Worm (Caenorhabditis elegans) whole organism, L3 larva: ENCODE results near the gene zipt-2.1.

Source experiments
- R02D3.7 ChIP-seq: fragments of 150-350 bp; optimal IDR thresholded peaks from 2 replicates; lab custom pipeline; 2014; ENCODE audit warnings: missing biosample characterization, missing genetic modification characterization
- aly-2 ChIP-seq: fragments of 150-350 bp; optimal IDR thresholded peaks from 2 replicates; lab custom pipeline; 2014; ENCODE audit warnings: missing biosample characterization, missing genetic modification characterization
- ama-1 ChIP-seq: fragments of 150-350 bp; optimal IDR thresholded peaks from 2 replicates; lab custom pipeline; 2018
- ceh-16 ChIP-seq: sonication (generic microtip); optimal IDR thresholded peaks from 2 replicates; lab custom pipeline; 2017; ENCODE audit warnings: missing biosample characterization, missing genetic modification characterization
- ceh-28 ChIP-seq: fragments of 150-350 bp; optimal IDR thresholded peaks from 2 replicates; lab custom pipeline; 2014; ENCODE audit warnings: missing biosample characterization, missing genetic modification reagents, missing genetic modification characterization
- ceh-82 ChIP-seq: fragments of 150-350 bp; optimal IDR thresholded peaks from 2 replicates; lab custom pipeline; 2014; ENCODE audit warnings: missing biosample characterization, missing genetic modification characterization
- ceh-9 ChIP-seq: sonication (generic microtip); optimal IDR thresholded peaks from 2 replicates; lab custom pipeline; 2018; ENCODE audit warnings: missing biosample characterization, missing genetic modification characterization
- daf-12 ChIP-seq: fragments of 150-350 bp; optimal IDR thresholded peaks from 2 replicates; lab custom pipeline; 2014; ENCODE audit warnings: missing biosample characterization, missing genetic modification reagents, missing genetic modification characterization
- egl-27 ChIP-seq: sonication (generic microtip); optimal IDR thresholded peaks from 4 replicates; lab custom pipeline; 2017; ENCODE audit warnings: missing biosample characterization, missing genetic modification reagents, missing genetic modification characterization
- egl-5 ChIP-seq: fragments of 150-350 bp; optimal IDR thresholded peaks from 2 replicates; lab custom pipeline; 2017; ENCODE audit warnings: missing biosample characterization, missing genetic modification reagents, missing genetic modification characterization, inconsistent platforms
- elt-1 ChIP-seq: fragments of 150-350 bp; optimal IDR thresholded peaks from 2 replicates; lab custom pipeline; 2014; ENCODE audit warnings: missing biosample characterization, missing genetic modification characterization
- elt-3 ChIP-seq, 3 experiments: fragments of 150-350 bp in 1 of 3; sonication (generic microtip) in 2 of 3; optimal IDR thresholded peaks; 2 replicates in 2 of 3; 4 replicates in 1 of 3; lab custom pipeline; 2014 to 2017; ENCODE audit warnings: missing biosample characterization in 3 of 3, missing genetic modification characterization in 3 of 3
- fkh-2 ChIP-seq: fragments of 150-350 bp; optimal IDR thresholded peaks from 2 replicates; lab custom pipeline; 2014; ENCODE audit warnings: missing biosample characterization, missing genetic modification reagents, missing genetic modification characterization
- hmg-11 ChIP-seq: sonication (generic microtip); optimal IDR thresholded peaks from 2 replicates; lab custom pipeline; 2016; ENCODE audit warnings: missing genetic modification characterization, missing compliant biosample characterization
- jun-1 ChIP-seq: fragments of 150-350 bp; optimal IDR thresholded peaks from 2 replicates; lab custom pipeline; 2014; ENCODE audit warnings: missing biosample characterization, missing genetic modification reagents, missing genetic modification characterization
- lin-39 ChIP-seq: fragments of 150-350 bp; optimal IDR thresholded peaks from 2 replicates; lab custom pipeline; 2018; ENCODE audit warnings: missing biosample characterization, missing genetic modification reagents, missing genetic modification characterization
- lsy-12 ChIP-seq: sonication (generic microtip); optimal IDR thresholded peaks from 2 replicates; lab custom pipeline; 2016; ENCODE audit warnings: mild to moderate bottlenecking, missing genetic modification characterization, missing compliant biosample characterization
- mdl-1 ChIP-seq: fragments of 150-350 bp; optimal IDR thresholded peaks from 2 replicates; lab custom pipeline; 2014; ENCODE audit warnings: missing biosample characterization, missing genetic modification characterization
- mml-1 ChIP-seq: fragments of 150-350 bp; sonication (generic microtip); optimal IDR thresholded peaks from 3 replicates; lab custom pipeline; 2014; ENCODE audit warnings: missing biosample characterization, missing genetic modification characterization
- nfya-1 ChIP-seq: sonication (generic microtip); optimal IDR thresholded peaks from 2 replicates; lab custom pipeline; 2017; ENCODE audit warnings: missing genetic modification characterization, mild to moderate bottlenecking, missing compliant biosample characterization, antibody characterized with exemption, moderate library complexity; ENCODE audit not compliant: insufficient read depth
- nhr-12 ChIP-seq: fragments of 150-350 bp; optimal IDR thresholded peaks from 2 replicates; lab custom pipeline; 2014; ENCODE audit warnings: missing biosample characterization, missing genetic modification characterization
- nhr-23 ChIP-seq: fragments of 150-350 bp; optimal IDR thresholded peaks from 2 replicates; lab custom pipeline; 2014; ENCODE audit warnings: missing biosample characterization, missing genetic modification reagents, missing genetic modification characterization
- nhr-237 ChIP-seq: fragments of 150-350 bp; optimal IDR thresholded peaks from 2 replicates; lab custom pipeline; 2014; ENCODE audit warnings: missing biosample characterization, missing genetic modification characterization
- nhr-25 ChIP-seq: sonication (generic microtip); optimal IDR thresholded peaks from 2 replicates; lab custom pipeline; 2017; ENCODE audit warnings: missing biosample characterization, missing genetic modification characterization
- nhr-43 ChIP-seq: sonication (generic microtip); optimal IDR thresholded peaks from 2 replicates; lab custom pipeline; 2016; ENCODE audit warnings: mild to moderate bottlenecking, missing genetic modification characterization, missing compliant biosample characterization; ENCODE audit not compliant: poor library complexity, severe bottlenecking
- nhr-76 ChIP-seq: fragments of 150-350 bp; sonication (generic microtip); optimal IDR thresholded peaks from 5 replicates; lab custom pipeline; 2014; ENCODE audit warnings: missing biosample characterization, missing genetic modification characterization
- nhr-77 ChIP-seq: fragments of 150-350 bp; optimal IDR thresholded peaks from 2 replicates; lab custom pipeline; 2014; ENCODE audit warnings: missing biosample characterization, missing genetic modification characterization
- pha-4 ChIP-seq: fragments of 150-350 bp; optimal IDR thresholded peaks from 2 replicates; lab custom pipeline; 2014; ENCODE audit warnings: missing biosample characterization, missing genetic modification reagents, missing genetic modification characterization
- pqm-1 ChIP-seq: fragments of 150-350 bp; optimal IDR thresholded peaks from 2 replicates; lab custom pipeline; 2017; ENCODE audit warnings: missing biosample characterization, missing genetic modification characterization, inconsistent platforms
- sea-2 ChIP-seq: fragments of 150-350 bp; sonication (generic microtip); optimal IDR thresholded peaks from 4 replicates; lab custom pipeline; 2014; ENCODE audit warnings: missing biosample characterization, missing genetic modification reagents, missing genetic modification characterization
- skn-1 ChIP-seq: fragments of 150-350 bp; optimal IDR thresholded peaks from 2 replicates; lab custom pipeline; 2014; ENCODE audit warnings: missing biosample characterization, missing genetic modification characterization
- snpc-4 ChIP-seq: fragments of 150-350 bp; optimal IDR thresholded peaks from 2 replicates; lab custom pipeline; 2014; ENCODE audit warnings: missing biosample characterization, missing genetic modification characterization
- ztf-11 ChIP-seq: fragments of 150-350 bp; optimal IDR thresholded peaks from 2 replicates; lab custom pipeline; 2014; ENCODE audit warnings: missing biosample characterization, missing genetic modification characterization

zipt-2.1 gene

ce11 chrIV:10777600-10777999 is 21.9 kb upstream of the zipt-2.1 start:
- no peak for TF ChIP-seq hmg-11 (tag; lab: Kevin White, UChicago)
- no peak for TF ChIP-seq skn-1
- TF ChIP-seq ama-1, result no peak
- no peak for TF ChIP-seq ceh-16 (tag; lab: Kevin White, UChicago)
- TF ChIP-seq elt-3 (tag; optimal IDR thresholded peaks at IDR 0.05; lab: Kevin White, UChicago), result no peak
- TF ChIP-seq lsy-12 (tag; lab: Kevin White, UChicago), result no peak
- no peak for TF ChIP-seq nhr-25 (tag; lab: Kevin White, UChicago)
- no peak for TF ChIP-seq elt-1 (tag; lab: Kevin White, UChicago)
- no peak for TF ChIP-seq ceh-9
- TF ChIP-seq sea-2 (GFP tag; lab: Kevin White, UChicago), result no peak
- TF ChIP-seq nfya-1, result no peak
- no peak for TF ChIP-seq nhr-23
- no peak for TF ChIP-seq ceh-82
- TF ChIP-seq nhr-77 (tag; lab: Kevin White, UChicago), result no peak
- no peak for TF ChIP-seq nhr-12 (tag; lab: Kevin White, UChicago)

ce11 chrIV:10778582-10778981 is 20.9 kb upstream of the zipt-2.1 start:
- TF ChIP-seq snpc-4 (tag; lab: Kevin White, UChicago) (no peak), ceh-28 (peak; percentile 25), jun-1 (tag; lab: Kevin White, UChicago) (no peak), pha-4 (tag; lab: Kevin White, UChicago) (no peak), ama-1 (peak; percentile 31), nhr-23 (peak; percentile 71), nhr-43 (tag; lab: Kevin White, UChicago) (peak; percentile 32), egl-5 (tag; lab: Kevin White, UChicago) (no peak), lsy-12 (tag; lab: Kevin White, UChicago) (peak; percentile 18)

ce11 chrIV:10779328-10779727 is 20.1 kb upstream of the zipt-2.1 start:
- TF ChIP-seq nfya-1 (no peak), nhr-43 (tag; lab: Kevin White, UChicago) (peak; percentile 16), skn-1 (no peak)
- TF ChIP-seq, all 47 proteins: peak for 1

DNA sequence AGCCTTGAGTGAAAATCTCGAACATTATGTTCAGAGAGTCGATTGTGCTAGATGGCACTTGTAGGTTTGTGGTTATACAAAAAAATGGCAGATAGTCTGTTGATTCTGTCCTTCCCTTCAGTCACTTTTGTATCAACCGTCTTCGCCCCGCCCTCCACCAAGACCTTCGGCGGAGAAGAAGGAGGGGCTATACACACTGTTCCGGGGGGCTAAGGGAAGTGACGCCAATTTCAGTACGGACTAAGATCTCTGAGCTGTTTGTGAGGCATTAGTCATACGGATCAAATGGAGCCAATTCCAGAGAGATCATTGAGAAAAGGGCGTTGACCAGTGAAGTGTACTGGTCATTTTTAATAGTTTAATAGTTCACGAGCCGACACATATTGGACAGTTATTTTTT is 18.9 kb upstream of the zipt-2.1 start, which contains the start of gene swt-3:
swt-3 (minus strand) TSS at position 101 of the 400 bp plus-strand sequence.
- no peak for TF ChIP-seq ztf-11 (tag; lab: Kevin White, UChicago)
- TF ChIP-seq egl-5 (tag; lab: Kevin White, UChicago), result no peak
- TF ChIP-seq mml-1 (tag; lab: Kevin White, UChicago), result no peak
- no peak for TF ChIP-seq mdl-1
- no peak for TF ChIP-seq R02D3.7 (tag; lab: Kevin White, UChicago)
- no peak for TF ChIP-seq pqm-1 (tag; lab: Kevin White, UChicago)
- TF ChIP-seq fkh-2 (tag; lab: Kevin White, UChicago), result no peak
- TF ChIP-seq nhr-43 (tag; lab: Kevin White, UChicago), result no peak
- TF ChIP-seq aly-2 (tag; lab: Kevin White, UChicago), result no peak
- TF ChIP-seq nhr-76 (tag; lab: Kevin White, UChicago), result no peak
- TF ChIP-seq ceh-82, result no peak
- no peak for TF ChIP-seq nhr-25 (tag; lab: Kevin White, UChicago)
- TF ChIP-seq lin-39, result no peak

DNA sequence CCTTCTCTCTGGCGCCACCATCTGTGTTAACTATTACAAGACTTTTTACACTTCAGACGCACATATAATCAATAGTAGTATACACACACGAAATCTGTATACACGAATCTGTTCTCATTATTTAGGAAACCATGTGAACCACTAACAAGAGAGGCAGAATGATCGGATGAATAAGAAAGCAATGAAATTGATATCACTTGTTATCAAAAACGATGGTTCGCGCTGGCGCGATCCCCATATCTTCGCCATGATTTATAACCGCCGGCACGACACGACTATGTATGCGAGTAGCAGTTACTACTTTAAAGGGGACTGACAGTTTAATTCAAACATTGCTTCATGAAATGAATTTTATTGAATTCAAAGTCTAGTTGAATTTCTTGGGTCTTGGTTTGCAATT is 18.1 kb upstream of the zipt-2.1 start:
- TF ChIP-seq elt-3 (tag; optimal IDR thresholded peaks at IDR 0.05; lab: Kevin White, UChicago) (peak in 1 of 3 experiments; percentile 21), sea-2 (GFP tag; lab: Kevin White, UChicago) (no peak), daf-12 (tag; lab: Kevin White, UChicago) (no peak)
- TF ChIP-seq, all 47 proteins: peak for 1

DNA sequence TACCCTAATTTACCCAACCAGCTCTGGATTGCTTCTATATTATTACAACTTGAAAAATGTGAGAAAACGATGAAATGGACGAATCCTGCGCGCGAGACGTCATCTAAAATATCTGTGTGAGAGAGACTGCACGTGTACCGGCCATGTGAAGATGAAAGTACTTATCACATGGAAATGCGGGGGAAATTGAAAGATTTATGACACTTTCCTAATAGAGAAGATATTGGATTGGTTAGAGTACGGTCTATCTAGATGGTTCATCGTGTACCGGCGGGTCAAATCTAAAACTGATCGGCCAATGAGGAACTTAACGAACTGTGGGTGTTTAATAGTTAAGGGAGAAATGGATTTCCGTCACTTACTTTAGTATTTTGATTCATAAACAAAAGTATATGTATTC is 17.4 kb upstream of the zipt-2.1 start:
- TF ChIP-seq nhr-23 (peak; percentile 91), nhr-25 (tag; lab: Kevin White, UChicago) (peak; percentile 72), nhr-237 (tag; lab: Kevin White, UChicago) (no peak), nfya-1 (peak; percentile 73), mdl-1 (peak; percentile 58), nhr-76 (tag; lab: Kevin White, UChicago) (no peak), nhr-43 (tag; lab: Kevin White, UChicago) (peak; percentile 92), daf-12 (tag; lab: Kevin White, UChicago) (no peak), mml-1 (tag; lab: Kevin White, UChicago) (peak; percentile 22), egl-27 (peak; percentile 26), ceh-28 (peak; percentile 18), lsy-12 (tag; lab: Kevin White, UChicago) (peak; percentile 19), elt-3 (tag; optimal IDR thresholded peaks at IDR 0.05; lab: Kevin White, UChicago) (peak in 2 of 3 experiments; percentile 43 to 69)
